Fruit fly (Drosophila melanogaster): ENCODE data around the gene CG13607.

Gene CG13607

dm6 chr3R:24065718-24066117 lies 50.4 kb downstream of the CG13607 start (continued):
- TF ChIP-seq CG2199 (GFP tag; IDR thresholded peaks at IDR 0.05) = 0 out of 3 replicates have a peak, but pooled peaks have one; percentile 62
